Worm (Caenorhabditis elegans): ENCODE data around the gene snb-7.

- TF ChIP-seq nhr-237 (tag; optimal IDR thresholded peaks at IDR 0.05) = no peak
- TF ChIP-seq ceh-83 (GFP tag; optimal IDR thresholded peaks at IDR 0.05) = no peak
- no peak for TF ChIP-seq blmp-1 (tag; optimal IDR thresholded peaks at IDR 0.05)
- no peak for TF ChIP-seq hlh-1 (tag; optimal IDR thresholded peaks at IDR 0.05)
- no peak for TF ChIP-seq unc-62 (GFP tag; optimal IDR thresholded peaks at IDR 0.05)
- TF ChIP-seq ztf-11 (tag; optimal IDR thresholded peaks at IDR 0.05) = no peak
- TF ChIP-seq elt-1 (tag; optimal IDR thresholded peaks at IDR 0.05; ENCODE audit: borderline replicate concordance, insufficient read depth) = no peak
- TF ChIP-seq ceh-39 (tag; optimal IDR thresholded peaks at IDR 0.05) = no peak
- TF ChIP-seq nhr-28 (tag; optimal IDR thresholded peaks at IDR 0.05) = no peak
- no peak for TF ChIP-seq sem-2 (GFP tag; optimal IDR thresholded peaks at IDR 0.05)
- no peak for TF ChIP-seq unc-39 (tag; optimal IDR thresholded peaks at IDR 0.05)
- no peak for TF ChIP-seq nhr-2 (tag; optimal IDR thresholded peaks at IDR 0.05)
- no peak for TF ChIP-seq mab-5 (tag; optimal IDR thresholded peaks at IDR 0.05)
These were observed at the start of gene snb-7 for ce11 chrIV:12560568-12560967.
